Fruit fly (Drosophila melanogaster) whole organism, embryonic: ENCODE data around the gene CG13454.

Source experiments
- Blimp-1 ChIP-seq: fragments of 200-800 bp; sonication (Bioruptor generic); optimal IDR thresholded peaks from 3 replicates; lab custom pipeline; 2018; ENCODE audit warnings: missing biosample characterization, missing genetic modification characterization, mild to moderate bottlenecking, moderate library complexity, missing genetic modification reagents
- CG1024 ChIP-seq: fragments of 200-800 bp; sonication (Bioruptor generic); IDR thresholded peaks from 2 replicates; pipeline ENCODE4 v1.3.6; 2022; ENCODE audit warnings: missing biosample characterization, missing genetic modification characterization
- CG10462 ChIP-seq: fragments of 200-800 bp; sonication (Bioruptor generic); optimal IDR thresholded peaks from 2 replicates; lab custom pipeline; 2016; ENCODE audit warnings: missing biosample characterization, missing genetic modification characterization
- CG10959 ChIP-seq: fragments of 200-800 bp; sonication (Bioruptor generic); IDR thresholded peaks from 2 replicates; pipeline ENCODE4 v1.3.6; 2022; ENCODE audit warnings: missing biosample characterization, missing genetic modification characterization
- CG11695 ChIP-seq: fragments of 200-800 bp; sonication (Bioruptor generic); IDR thresholded peaks from 3 replicates; pipeline ENCODE4 v1.3.6; 2022; ENCODE audit warnings: missing biosample characterization, missing genetic modification characterization
- CG1233 ChIP-seq: fragments of 200-800 bp; sonication (Bioruptor generic); optimal IDR thresholded peaks from 4 replicates; lab custom pipeline; 2018; ENCODE audit warnings: missing biosample characterization, mild to moderate bottlenecking, missing genetic modification characterization
- CG12942 ChIP-seq: fragments of 200-800 bp; sonication (Bioruptor generic); optimal IDR thresholded peaks from 3 replicates; lab custom pipeline; 2016; ENCODE audit warnings: missing biosample characterization, missing genetic modification characterization
- CG14050 ChIP-seq: fragments of 200-800 bp; sonication (Bioruptor generic); IDR thresholded peaks from 3 replicates; pipeline ENCODE4 v1.3.6; 2022; ENCODE audit warnings: missing biosample characterization, missing genetic modification characterization
- CG15073 ChIP-seq: fragments of 200-800 bp; sonication (Bioruptor generic); optimal IDR thresholded peaks from 2 replicates; lab custom pipeline; 2016; ENCODE audit warnings: missing biosample characterization, missing genetic modification characterization
- CG15269 ChIP-seq: fragments of 200-800 bp; sonication (Bioruptor generic); optimal IDR thresholded peaks from 2 replicates; lab custom pipeline; 2018; ENCODE audit warnings: missing biosample characterization, mild to moderate bottlenecking, missing genetic modification characterization, moderate library complexity
- CG17186 ChIP-seq: fragments of 200-800 bp; sonication (Bioruptor generic); optimal IDR thresholded peaks from 3 replicates; lab custom pipeline; 2017; ENCODE audit warnings: missing biosample characterization, missing genetic modification reagents, missing genetic modification characterization
- CG17361 ChIP-seq: fragments of 200-800 bp; sonication (Bioruptor generic); IDR thresholded peaks from 3 replicates; pipeline ENCODE4 v1.3.6; 2022; ENCODE audit warnings: missing biosample characterization, missing genetic modification characterization
- CG18764 ChIP-seq: fragments of 200-800 bp; sonication (Bioruptor generic); optimal IDR thresholded peaks from 3 replicates; lab custom pipeline; 2016; ENCODE audit warnings: missing biosample characterization, missing genetic modification characterization
- CG2712 ChIP-seq: fragments of 200-800 bp; optimal IDR thresholded peaks from 3 replicates; lab custom pipeline; 2019; ENCODE audit warnings: missing biosample characterization, mild to moderate bottlenecking, missing genetic modification characterization, moderate library complexity
- CG30403 ChIP-seq: fragments of 200-800 bp; sonication (Bioruptor generic); optimal IDR thresholded peaks from 3 replicates; lab custom pipeline; 2016; ENCODE audit warnings: missing biosample characterization, missing genetic modification characterization
- CG3281 ChIP-seq: fragments of 200-800 bp; sonication (Bioruptor generic); optimal IDR thresholded peaks from 3 replicates; lab custom pipeline; 2017; ENCODE audit warnings: missing biosample characterization, mild to moderate bottlenecking, missing genetic modification characterization
- CG3838 ChIP-seq: fragments of 200-800 bp; sonication (Bioruptor generic); optimal IDR thresholded peaks from 3 replicates; lab custom pipeline; 2016; ENCODE audit warnings: missing biosample characterization, missing genetic modification characterization
- CG4404 ChIP-seq: fragments of 200-800 bp; sonication (Bioruptor generic); IDR thresholded peaks from 2 replicates; pipeline ENCODE4 v1.3.6; 2022; ENCODE audit warnings: missing biosample characterization, missing genetic modification characterization
- CG4424 ChIP-seq: fragments of 200-800 bp; sonication (Bioruptor generic); optimal IDR thresholded peaks from 3 replicates; lab custom pipeline; 2016; ENCODE audit warnings: missing biosample characterization, missing genetic modification characterization
- CG6254 ChIP-seq: fragments of 200-800 bp; sonication (Bioruptor generic); optimal IDR thresholded peaks from 3 replicates; lab custom pipeline; 2017; ENCODE audit warnings: mild to moderate bottlenecking, missing biosample characterization, missing genetic modification reagents, missing genetic modification characterization
- CoRest ChIP-seq: fragments of 200-800 bp; sonication (Bioruptor generic); optimal IDR thresholded peaks from 3 replicates; lab custom pipeline; 2018; ENCODE audit warnings: missing biosample characterization, mild to moderate bottlenecking, missing genetic modification characterization, moderate library complexity
- D19B ChIP-seq: fragments of 200-800 bp; sonication (Bioruptor generic); optimal IDR thresholded peaks from 2 replicates; lab custom pipeline; 2017; ENCODE audit warnings: missing biosample characterization, mild to moderate bottlenecking, missing genetic modification characterization
- Dad ChIP-seq: fragments of 200-800 bp; sonication (Bioruptor generic); optimal IDR thresholded peaks from 3 replicates; lab custom pipeline; 2016; ENCODE audit warnings: missing biosample characterization, missing genetic modification characterization
- Doc3 ChIP-seq: fragments of 200-800 bp; sonication (Bioruptor generic); IDR thresholded peaks from 3 replicates; pipeline ENCODE4 v1.3.6; 2022; ENCODE audit warnings: missing biosample characterization, missing genetic modification characterization; ENCODE audit not compliant: partially characterized antibody
- Eip74EF ChIP-seq, 2 experiments: fragments of 200-800 bp in 1 of 2; fragments of >200 bp in 1 of 2; sonication (Bioruptor generic) in 1 of 2; optimal IDR thresholded peaks; 2 replicates each; lab custom pipeline; 2017 to 2019; ENCODE audit warnings: missing biosample characterization in 2 of 2, missing genetic modification characterization in 2 of 2, mild to moderate bottlenecking in 1 of 2, moderate library complexity in 1 of 2
- Fer3 ChIP-seq: fragments of 200-800 bp; sonication (Bioruptor generic); optimal IDR thresholded peaks from 2 replicates; lab custom pipeline; 2018; ENCODE audit warnings: missing biosample characterization, mild to moderate bottlenecking, missing genetic modification characterization, moderate library complexity
- Hr39 ChIP-seq: fragments of >200 bp; optimal IDR thresholded peaks from 2 replicates; lab custom pipeline; 2017
- Jarid2 ChIP-seq: fragments of 200-800 bp; sonication (Bioruptor generic); optimal IDR thresholded peaks from 3 replicates; lab custom pipeline; 2017; ENCODE audit warnings: mild to moderate bottlenecking, missing biosample characterization, missing genetic modification reagents, missing genetic modification characterization
- Max ChIP-seq: fragments of 200-800 bp; sonication (Bioruptor generic); optimal IDR thresholded peaks from 2 replicates; lab custom pipeline; 2016; ENCODE audit warnings: missing biosample characterization, mild to moderate bottlenecking, missing genetic modification characterization
- NC2β ChIP-seq: fragments of 200-800 bp; sonication (Bioruptor generic); optimal IDR thresholded peaks from 2 replicates; lab custom pipeline; 2016; ENCODE audit warnings: missing biosample characterization, missing genetic modification characterization
- Nf-YC ChIP-seq: fragments of 200-800 bp; optimal IDR thresholded peaks from 3 replicates; lab custom pipeline; 2019; ENCODE audit warnings: missing biosample characterization, mild to moderate bottlenecking, missing genetic modification characterization, moderate library complexity
- Oli ChIP-seq: fragments of 200-800 bp; sonication (Bioruptor generic); optimal IDR thresholded peaks from 2 replicates; lab custom pipeline; 2018; ENCODE audit warnings: missing biosample characterization, mild to moderate bottlenecking, missing genetic modification characterization, moderate library complexity
- ac ChIP-seq: fragments of 200-800 bp; sonication (Bioruptor generic); optimal IDR thresholded peaks from 3 replicates; lab custom pipeline; 2017; ENCODE audit warnings: missing biosample characterization, mild to moderate bottlenecking, missing genetic modification characterization
- ash1 ChIP-seq: fragments of 200-800 bp; sonication (Bioruptor generic); optimal IDR thresholded peaks from 2 replicates; lab custom pipeline; 2018; ENCODE audit warnings: missing biosample characterization, mild to moderate bottlenecking, missing genetic modification characterization
- caup ChIP-seq: fragments of 200-800 bp; sonication (Bioruptor generic); optimal IDR thresholded peaks from 3 replicates; lab custom pipeline; 2017; ENCODE audit warnings: missing biosample characterization, mild to moderate bottlenecking, missing genetic modification characterization, moderate library complexity; ENCODE audit not compliant: severe bottlenecking
- crc ChIP-seq: fragments of 200-800 bp; sonication (Bioruptor generic); optimal IDR thresholded peaks from 2 replicates; lab custom pipeline; 2016; ENCODE audit warnings: missing biosample characterization, missing genetic modification characterization
- da ChIP-seq: fragments of 200-800 bp; sonication (Bioruptor generic); optimal IDR thresholded peaks from 2 replicates; lab custom pipeline; 2016; ENCODE audit warnings: missing biosample characterization, missing genetic modification characterization
- emc ChIP-seq: fragments of 200-800 bp; sonication (Bioruptor generic); optimal IDR thresholded peaks from 2 replicates; lab custom pipeline; 2016; ENCODE audit warnings: missing biosample characterization, missing genetic modification characterization
- gem ChIP-seq: fragments of 200-800 bp; sonication (Bioruptor generic); optimal IDR thresholded peaks from 2 replicates; lab custom pipeline; 2019; ENCODE audit warnings: missing biosample characterization, mild to moderate bottlenecking, missing genetic modification characterization, moderate library complexity
- grn ChIP-seq: fragments of 200-800 bp; sonication (Bioruptor generic); optimal IDR thresholded peaks from 3 replicates; lab custom pipeline; 2017; ENCODE audit warnings: missing biosample characterization, missing genetic modification characterization
- gro ChIP-seq: fragments of 200-800 bp; sonication (Bioruptor generic); optimal IDR thresholded peaks from 2 replicates; lab custom pipeline; 2016; ENCODE audit warnings: missing biosample characterization, missing genetic modification characterization
- pros ChIP-seq: fragments of 200-800 bp; sonication (Bioruptor generic); optimal IDR thresholded peaks from 3 replicates; lab custom pipeline; 2019; ENCODE audit warnings: missing biosample characterization, mild to moderate bottlenecking, missing genetic modification characterization, moderate library complexity
- psq ChIP-seq: fragments of 200-800 bp; sonication (Bioruptor generic); optimal IDR thresholded peaks from 2 replicates; lab custom pipeline; 2017; ENCODE audit warnings: missing biosample characterization, missing genetic modification characterization
- run ChIP-seq: fragments of 200-800 bp; sonication (Bioruptor generic); optimal IDR thresholded peaks from 3 replicates; lab custom pipeline; 2018; ENCODE audit warnings: missing biosample characterization, mild to moderate bottlenecking, missing genetic modification characterization
- sd ChIP-seq: fragments of 200-800 bp; sonication (Bioruptor generic); optimal IDR thresholded peaks from 3 replicates; lab custom pipeline; 2018; ENCODE audit warnings: missing biosample characterization, mild to moderate bottlenecking, missing genetic modification characterization, moderate library complexity
- slbo ChIP-seq: fragments of 200-800 bp; sonication (Bioruptor generic); IDR thresholded peaks from 2 replicates; pipeline ENCODE4 v1.3.6; 2022; ENCODE audit warnings: missing biosample characterization, missing genetic modification characterization
- slp2 ChIP-seq: fragments of 200-800 bp; sonication (Bioruptor generic); optimal IDR thresholded peaks from 2 replicates; lab custom pipeline; 2016; ENCODE audit warnings: missing biosample characterization, missing genetic modification characterization
- sob ChIP-seq: fragments of 200-800 bp; sonication (Bioruptor generic); IDR thresholded peaks from 2 replicates; pipeline ENCODE4 v1.3.6; 2022; ENCODE audit warnings: missing biosample characterization, missing genetic modification characterization
- tna ChIP-seq: fragments of 200-800 bp; sonication (Bioruptor generic); IDR thresholded peaks from 2 replicates; pipeline ENCODE4 v1.3.6; 2022; ENCODE audit warnings: missing biosample characterization, missing genetic modification characterization; ENCODE audit not compliant: partially characterized antibody
- usp ChIP-seq: fragments of >200 bp; optimal IDR thresholded peaks from 2 replicates; lab custom pipeline; 2017; ENCODE audit warnings: missing biosample characterization, missing genetic modification characterization

The CG13454 gene

dm6 chr3L:15537916-15538581 lies 21.2 kb upstream of the CG13454 start (continued):
- TF ChIP-seq Eip74EF (GFP tag; optimal IDR thresholded peaks at IDR 0.05; lab: Kevin White, UChicago), result peak in 1 of 2 experiments; percentile 78
- no peak for TF ChIP-seq CG18764 (GFP tag; lab: Kevin White, UChicago)
- TF ChIP-seq emc, result no peak
- peak; percentile 35 for TF ChIP-seq CG10462 (GFP tag; lab: Kevin White, UChicago)
- peak; percentile 81 for TF ChIP-seq CG30403 (GFP tag; lab: Kevin White, UChicago)
- peak; percentile 73; the same call in 2 of the 3 replicates for TF ChIP-seq CG11695 (GFP tag; lab: Robert Waterston, UW)
- peak; percentile 57; the same call in 1 of the 2 replicates for TF ChIP-seq slbo (GFP tag; lab: Robert Waterston, UW)
- no peak for TF ChIP-seq Dad (GFP tag; lab: Kevin White, UChicago)
- TF ChIP-seq psq (GFP tag; lab: Kevin White, UChicago), result no peak
- peak; percentile 80 for TF ChIP-seq CG2712
- TF ChIP-seq Doc3 (GFP tag; lab: Robert Waterston, UW), result no peak
- no peak for TF ChIP-seq CG15073
- TF ChIP-seq Fer3, result peak; percentile 54
- peak; percentile 81 for TF ChIP-seq CoRest
- TF ChIP-seq crc (GFP tag; lab: Kevin White, UChicago), result peak; percentile 8
- no peak for TF ChIP-seq caup (GFP tag; lab: Kevin White, UChicago)
- TF ChIP-seq grn (GFP tag; lab: Kevin White, UChicago), result no peak
- TF ChIP-seq usp (GFP tag; lab: Kevin White, UChicago), result no peak
- TF ChIP-seq Max (GFP tag; lab: Kevin White, UChicago), result peak; percentile 55
- peak; percentile 78 for TF ChIP-seq CG15269 (tag; lab: Kevin White, UChicago)
- no peak for TF ChIP-seq ash1
- TF ChIP-seq CG4424 (GFP tag; lab: Kevin White, UChicago), result peak; percentile 77
- TF ChIP-seq CG6254 (GFP tag; lab: Kevin White, UChicago), result peak; percentile 60
- TF ChIP-seq CG3281 (GFP tag; lab: Kevin White, UChicago), result peak; percentile 70
- peak; percentile 4 for TF ChIP-seq D19B (GFP tag; lab: Kevin White, UChicago)
- peak; percentile 15 for TF ChIP-seq Nf-YC
- TF ChIP-seq CG1024 (GFP tag; lab: Robert Waterston, UW), result 0 out of 2 replicates have a peak, but pooled peaks have one; percentile 17
- no peak for TF ChIP-seq NC2β (GFP tag; lab: Kevin White, UChicago)
- peak; percentile 52; the same call in 1 of the 2 replicates for TF ChIP-seq sob (GFP tag; lab: Robert Waterston, UW)
- TF ChIP-seq CG14050 (GFP tag; lab: Robert Waterston, UW), result no peak
- TF ChIP-seq CG17361, result peak; percentile 90
- TF ChIP-seq CG1233, result peak; percentile 50
- no peak for TF ChIP-seq CG3838 (GFP tag; lab: Kevin White, UChicago)
- TF ChIP-seq CG10959 (GFP tag; lab: Robert Waterston, UW), result no peak
- TF ChIP-seq Oli, result peak; percentile 78
- TF ChIP-seq CG17186 (GFP tag; lab: Kevin White, UChicago), result no peak
- TF ChIP-seq sd (tag; lab: Kevin White, UChicago), result peak; percentile 4
- TF ChIP-seq CG4404 (GFP tag; lab: Robert Waterston, UW), result peak; percentile 50
- TF ChIP-seq CG12942 (GFP tag; lab: Kevin White, UChicago), result peak; percentile 24
- no peak for TF ChIP-seq Hr39 (lab: Kevin White, UChicago)
- peak; percentile 89 for TF ChIP-seq gem (tag; lab: Kevin White, UChicago)
- TF ChIP-seq gro, result peak; percentile 20
- no peak for TF ChIP-seq tna
- TF ChIP-seq slp2, result peak; percentile 32
- no peak for TF ChIP-seq da (GFP tag; lab: Kevin White, UChicago)
- peak; percentile 3 for TF ChIP-seq run (tag; lab: Kevin White, UChicago)
- no peak for TF ChIP-seq pros (GFP tag; lab: Kevin White, UChicago)
- TF ChIP-seq ac (GFP tag; lab: Kevin White, UChicago), result no peak
- TF ChIP-seq Blimp-1 (GFP tag; lab: Kevin White, UChicago), result peak; percentile 68
- TF ChIP-seq Jarid2 (GFP tag; lab: Kevin White, UChicago), result no peak
